Fruit fly (Drosophila melanogaster): Measurements from ENCODE around the gene Cpr31A.

DNA sequence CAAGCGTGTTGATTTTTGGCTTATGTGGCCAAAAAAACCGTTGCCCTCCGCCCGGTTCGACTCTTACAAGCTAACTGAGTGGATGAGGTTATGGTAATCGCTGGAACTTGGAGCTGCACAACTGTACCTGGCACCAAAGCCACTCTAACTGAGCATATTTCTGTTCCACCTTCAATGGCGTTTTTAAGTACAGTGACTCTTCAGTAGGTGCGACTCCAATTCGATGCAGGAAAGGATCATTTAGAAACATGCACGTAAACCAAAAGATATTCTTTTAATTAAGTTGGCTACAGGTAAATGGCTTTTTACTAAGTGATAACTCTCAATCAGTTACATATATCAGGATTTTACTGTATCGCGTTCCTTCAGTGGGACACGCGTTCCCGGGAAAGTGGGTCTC lies 38.3 kb downstream of the Cpr31A start, which contains the start of gene CG13133:
- TF ChIP-seq Dfd (GFP tag; optimal IDR thresholded peaks at IDR 0.05) = no peak
- TF ChIP-seq dmrt93B (GFP tag; optimal IDR thresholded peaks at IDR 0.05) = no peak

Measured in whole organism, wandering third instar larva.